Fruit fly (Drosophila melanogaster) whole organism, embryonic: ENCODE data around the gene FASN2.

Experiments used
- Abd-B ChIP-seq: fragments of 200-800 bp; sonication (Bioruptor generic); optimal IDR thresholded peaks from 2 replicates; lab custom pipeline; 2018; ENCODE audit warnings: missing biosample characterization, mild to moderate bottlenecking, missing genetic modification characterization, moderate library complexity
- Adf1 ChIP-seq: fragments of 200-800 bp; sonication (Bioruptor generic); IDR thresholded peaks from 2 replicates; pipeline ENCODE4 v1.3.6; 2022; ENCODE audit warnings: missing biosample characterization, missing genetic modification characterization
- CG11247 ChIP-seq: fragments of 200-800 bp; sonication (Bioruptor generic); IDR thresholded peaks from 2 replicates; pipeline ENCODE4 v1.3.6; 2022; ENCODE audit warnings: missing biosample characterization, missing genetic modification characterization
- CG11504 ChIP-seq: fragments of 200-800 bp; sonication (Bioruptor generic); optimal IDR thresholded peaks from 3 replicates; lab custom pipeline; 2019; ENCODE audit warnings: missing biosample characterization, mild to moderate bottlenecking, missing genetic modification characterization, moderate library complexity
- CG11560 ChIP-seq: fragments of 200-800 bp; sonication (Bioruptor generic); IDR thresholded peaks from 3 replicates; pipeline ENCODE4 v1.3.6; 2022; ENCODE audit warnings: missing biosample characterization, missing genetic modification characterization
- CG12942 ChIP-seq: fragments of 200-800 bp; sonication (Bioruptor generic); optimal IDR thresholded peaks from 3 replicates; lab custom pipeline; 2016; ENCODE audit warnings: missing biosample characterization, missing genetic modification characterization
- CG14710 ChIP-seq: fragments of 200-800 bp; sonication (Bioruptor generic); optimal IDR thresholded peaks from 3 replicates; lab custom pipeline; 2019; ENCODE audit warnings: missing biosample characterization, mild to moderate bottlenecking, missing genetic modification characterization, moderate library complexity
- CG15601 ChIP-seq: fragments of 200-800 bp; sonication (Bioruptor generic); optimal IDR thresholded peaks from 3 replicates; lab custom pipeline; 2019; ENCODE audit warnings: missing biosample characterization, mild to moderate bottlenecking, missing genetic modification characterization, moderate library complexity
- CG17186 ChIP-seq: fragments of 200-800 bp; sonication (Bioruptor generic); optimal IDR thresholded peaks from 3 replicates; lab custom pipeline; 2017; ENCODE audit warnings: missing biosample characterization, missing genetic modification reagents, missing genetic modification characterization
- CG1792 ChIP-seq: fragments of 200-800 bp; sonication (Bioruptor generic); optimal IDR thresholded peaks from 2 replicates; lab custom pipeline; 2016; ENCODE audit warnings: missing biosample characterization, missing genetic modification characterization
- CG18599 ChIP-seq: fragments of 200-800 bp; sonication (Bioruptor generic); optimal IDR thresholded peaks from 3 replicates; lab custom pipeline; 2017; ENCODE audit warnings: missing biosample characterization, missing genetic modification characterization, mild to moderate bottlenecking, moderate library complexity, missing genetic modification reagents
- CG2199 ChIP-seq: fragments of 200-800 bp; sonication (Bioruptor generic); IDR thresholded peaks from 3 replicates; pipeline ENCODE4 v1.3.6; 2022; ENCODE audit warnings: missing biosample characterization, missing genetic modification characterization
- CG32532 ChIP-seq: fragments of 200-800 bp; sonication (Bioruptor generic); IDR thresholded peaks from 2 replicates; pipeline ENCODE4 v1.3.6; 2022; ENCODE audit warnings: missing biosample characterization, missing genetic modification characterization
- CG32767 ChIP-seq: fragments of 200-800 bp; sonication (Bioruptor generic); IDR thresholded peaks from 2 replicates; pipeline ENCODE4 v1.3.6; 2022; ENCODE audit warnings: missing biosample characterization, missing genetic modification characterization
- CG33213 ChIP-seq: fragments of 200-800 bp; sonication (Bioruptor generic); optimal IDR thresholded peaks from 3 replicates; lab custom pipeline; 2016; ENCODE audit warnings: missing biosample characterization, missing genetic modification characterization
- CG3995 ChIP-seq: fragments of 200-800 bp; sonication (Bioruptor generic); optimal IDR thresholded peaks from 3 replicates; lab custom pipeline; 2016; ENCODE audit warnings: missing biosample characterization, missing genetic modification characterization
- CG4282 ChIP-seq: fragments of 200-800 bp; sonication (Bioruptor generic); optimal IDR thresholded peaks from 2 replicates; lab custom pipeline; 2016; ENCODE audit warnings: missing biosample characterization, missing genetic modification characterization
- CG4424 ChIP-seq: fragments of 200-800 bp; sonication (Bioruptor generic); optimal IDR thresholded peaks from 3 replicates; lab custom pipeline; 2016; ENCODE audit warnings: missing biosample characterization, missing genetic modification characterization
- CG6813 ChIP-seq: fragments of 200-800 bp; sonication (Bioruptor generic); optimal IDR thresholded peaks from 2 replicates; lab custom pipeline; 2017; ENCODE audit warnings: missing biosample characterization, missing genetic modification characterization, mild to moderate bottlenecking, moderate library complexity, missing genetic modification reagents
- CG9215 ChIP-seq: fragments of 200-800 bp; sonication (Bioruptor generic); IDR thresholded peaks from 2 replicates; pipeline ENCODE4 v1.3.6; 2022; ENCODE audit warnings: missing biosample characterization, missing genetic modification characterization
- Dp ChIP-seq: fragments of 200-800 bp; sonication (Bioruptor generic); optimal IDR thresholded peaks from 2 replicates; lab custom pipeline; 2018; ENCODE audit warnings: missing biosample characterization, mild to moderate bottlenecking, missing genetic modification characterization, moderate library complexity
- E2f2 ChIP-seq: fragments of 200-800 bp; sonication (Bioruptor generic); IDR thresholded peaks from 2 replicates; pipeline ENCODE4 v1.3.6; 2022; ENCODE audit warnings: missing biosample characterization, missing genetic modification characterization
- Ets65A ChIP-seq: fragments of 200-800 bp; sonication (Bioruptor generic); peaks from one replicate; lab custom pipeline; 2016; ENCODE audit warnings: missing biosample characterization, missing genetic modification characterization
- Fer1 ChIP-seq: fragments of 200-800 bp; sonication (Bioruptor generic); optimal IDR thresholded peaks from 2 replicates; lab custom pipeline; 2017; ENCODE audit warnings: missing biosample characterization, mild to moderate bottlenecking, missing genetic modification characterization
- HLH4C ChIP-seq: fragments of 200-800 bp; sonication (Bioruptor generic); IDR thresholded peaks from 3 replicates; pipeline ENCODE4 v1.3.6; 2022; ENCODE audit warnings: missing biosample characterization, missing genetic modification characterization; ENCODE audit not compliant: partially characterized antibody
- Hey ChIP-seq: fragments of 200-800 bp; sonication (Bioruptor generic); optimal IDR thresholded peaks from 3 replicates; lab custom pipeline; 2018; ENCODE audit warnings: missing biosample characterization, mild to moderate bottlenecking, missing genetic modification characterization
- NC2β ChIP-seq: fragments of 200-800 bp; sonication (Bioruptor generic); optimal IDR thresholded peaks from 2 replicates; lab custom pipeline; 2016; ENCODE audit warnings: missing biosample characterization, missing genetic modification characterization
- NFAT ChIP-seq: fragments of 200-800 bp; sonication (Bioruptor generic); IDR thresholded peaks from 2 replicates; pipeline ENCODE4 v1.3.6; 2022; ENCODE audit warnings: missing biosample characterization, missing genetic modification characterization
- Opbp ChIP-seq: fragments of 200-800 bp; sonication (Bioruptor generic); IDR thresholded peaks from 3 replicates; pipeline ENCODE4 v1.3.6; 2022; ENCODE audit warnings: missing biosample characterization, missing genetic modification characterization; ENCODE audit not compliant: partially characterized antibody
- Ravus ChIP-seq: fragments of 200-800 bp; sonication (Bioruptor generic); IDR thresholded peaks from 2 replicates; pipeline ENCODE4 v1.3.6; 2022; ENCODE audit warnings: missing biosample characterization, missing genetic modification characterization
- Vsx1 ChIP-seq: fragments of 200-800 bp; sonication (Bioruptor generic); optimal IDR thresholded peaks from 2 replicates; lab custom pipeline; 2017; ENCODE audit warnings: missing biosample characterization, mild to moderate bottlenecking, missing genetic modification characterization, missing genetic modification reagents
- ac ChIP-seq: fragments of 200-800 bp; sonication (Bioruptor generic); optimal IDR thresholded peaks from 3 replicates; lab custom pipeline; 2017; ENCODE audit warnings: missing biosample characterization, mild to moderate bottlenecking, missing genetic modification characterization
- bsh ChIP-seq, 2 experiments: fragments of 200-800 bp; sonication (Bioruptor generic); optimal IDR thresholded peaks; 2 replicates each; lab custom pipeline; 2017 to 2018; ENCODE audit warnings: mild to moderate bottlenecking in 2 of 2, missing biosample characterization in 2 of 2, missing genetic modification characterization in 2 of 2, moderate library complexity in 1 of 2
- cad ChIP-seq: fragments of >200 bp; optimal IDR thresholded peaks from 2 replicates; lab custom pipeline; 2017; ENCODE audit warnings: missing biosample characterization, missing genetic modification characterization
- chif ChIP-seq, 2 experiments: fragments of 200-800 bp; sonication (Bioruptor generic); optimal IDR thresholded peaks; 3 replicates each; lab custom pipeline; 2016; ENCODE audit warnings: missing biosample characterization in 2 of 2, missing genetic modification characterization in 2 of 2
- dati ChIP-seq: fragments of 200-800 bp; sonication (Bioruptor generic); IDR thresholded peaks from 2 replicates; pipeline ENCODE4 v1.3.6; 2022; ENCODE audit warnings: missing biosample characterization, missing genetic modification characterization
- eve ChIP-seq, 2 experiments: fragments of >200 bp; optimal IDR thresholded peaks; 2 replicates each; lab custom pipeline; 2017; ENCODE audit warnings: missing biosample characterization in 2 of 2, missing genetic modification characterization in 2 of 2
- exex ChIP-seq: fragments of 200-800 bp; sonication (Bioruptor generic); optimal IDR thresholded peaks from 4 replicates; lab custom pipeline; 2018; ENCODE audit warnings: missing biosample characterization, mild to moderate bottlenecking, missing genetic modification characterization, moderate library complexity
- fd102C ChIP-seq: fragments of 200-800 bp; sonication (Bioruptor generic); optimal IDR thresholded peaks from 2 replicates; lab custom pipeline; 2018; ENCODE audit warnings: missing biosample characterization, mild to moderate bottlenecking, missing genetic modification characterization, moderate library complexity
- gfzf ChIP-seq: fragments of 200-800 bp; sonication (Bioruptor generic); optimal IDR thresholded peaks from 2 replicates; lab custom pipeline; 2016; ENCODE audit warnings: missing biosample characterization, mild to moderate bottlenecking, missing genetic modification characterization, moderate library complexity
- jumu ChIP-seq: fragments of 200-800 bp; sonication (Bioruptor generic); optimal IDR thresholded peaks from 3 replicates; lab custom pipeline; 2016; ENCODE audit warnings: missing biosample characterization, missing genetic modification characterization
- mam ChIP-seq: fragments of 200-800 bp; sonication (Bioruptor generic); optimal IDR thresholded peaks from 3 replicates; lab custom pipeline; 2016; ENCODE audit warnings: missing biosample characterization, missing genetic modification characterization
- mld ChIP-seq: fragments of 200-800 bp; sonication (Bioruptor generic); IDR thresholded peaks from 3 replicates; pipeline ENCODE4 v1.3.6; 2022; ENCODE audit warnings: missing biosample characterization, missing genetic modification characterization; ENCODE audit not compliant: partially characterized antibody
- ranshi ChIP-seq: fragments of 200-800 bp; sonication (Bioruptor generic); IDR thresholded peaks from 2 replicates; pipeline ENCODE4 v1.3.6; 2022; ENCODE audit warnings: missing biosample characterization, missing genetic modification characterization
- sd ChIP-seq: fragments of 200-800 bp; sonication (Bioruptor generic); optimal IDR thresholded peaks from 3 replicates; lab custom pipeline; 2018; ENCODE audit warnings: missing biosample characterization, mild to moderate bottlenecking, missing genetic modification characterization, moderate library complexity
- stwl ChIP-seq: fragments of 200-800 bp; sonication (Bioruptor generic); optimal IDR thresholded peaks from 3 replicates; lab custom pipeline; 2018; ENCODE audit warnings: missing biosample characterization, mild to moderate bottlenecking, missing genetic modification characterization, moderate library complexity
- tll ChIP-seq, 2 experiments: fragments of 200-800 bp in 1 of 2; fragments of >200 bp in 1 of 2; sonication (Bioruptor generic) in 1 of 2; optimal IDR thresholded peaks; 2 replicates each; lab custom pipeline; 2017 to 2019; ENCODE audit warnings: missing biosample characterization in 2 of 2, missing genetic modification characterization in 2 of 2, mild to moderate bottlenecking in 1 of 2, moderate library complexity in 1 of 2
- tna ChIP-seq: fragments of 200-800 bp; sonication (Bioruptor generic); IDR thresholded peaks from 2 replicates; pipeline ENCODE4 v1.3.6; 2022; ENCODE audit warnings: missing biosample characterization, missing genetic modification characterization; ENCODE audit not compliant: partially characterized antibody
- trem ChIP-seq: fragments of 200-800 bp; optimal IDR thresholded peaks from 3 replicates; lab custom pipeline; 2019; ENCODE audit warnings: missing biosample characterization, mild to moderate bottlenecking, missing genetic modification characterization, moderate library complexity
- vfl ChIP-seq: fragments of 200-800 bp; sonication (Bioruptor generic); optimal IDR thresholded peaks from 2 replicates; lab custom pipeline; 2016; ENCODE audit warnings: missing biosample characterization, missing genetic modification characterization
- vvl ChIP-seq: fragments of 200-800 bp; sonication (Bioruptor generic); IDR thresholded peaks from 2 replicates; pipeline ENCODE4 v1.3.6; 2022; ENCODE audit warnings: missing biosample characterization, missing genetic modification characterization

FASN2 gene

dm6 chr2L:2999113-2999512 is 44.6 kb upstream of the FASN2 start, which contains the start of gene Ccdc85 (continued):
- no peak for TF ChIP-seq exex (tag; lab: Kevin White, UChicago)
- TF ChIP-seq HLH4C: peak; percentile 99
- peak; percentile 93 for TF ChIP-seq CG3995
- TF ChIP-seq ranshi (GFP tag; lab: Robert Waterston, UW): no peak
- TF ChIP-seq Ravus (GFP tag; lab: Robert Waterston, UW): no peak
- TF ChIP-seq CG9215 (GFP tag; lab: Robert Waterston, UW): no peak
- peak; percentile 41 for TF ChIP-seq CG14710
- peak; percentile 98 for TF ChIP-seq mld (GFP tag; lab: Robert Waterston, UW)
- peak; percentile 26 for TF ChIP-seq NC2β (GFP tag; lab: Kevin White, UChicago)
- TF ChIP-seq eve (GFP tag; optimal IDR thresholded peaks at IDR 0.05; lab: Kevin White, UChicago): no peak
- TF ChIP-seq CG2199 (GFP tag; lab: Robert Waterston, UW): 0 out of 3 replicates have a peak, but pooled peaks have one; percentile 10
- TF ChIP-seq tna (GFP tag; lab: Robert Waterston, UW): peak; percentile 100
- TF ChIP-seq CG4282 (GFP tag; lab: Kevin White, UChicago): no peak
- TF ChIP-seq gfzf (GFP tag; lab: Kevin White, UChicago): peak; percentile 24
- peak; percentile 84 for TF ChIP-seq CG15601 (tag; lab: Kevin White, UChicago)
- TF ChIP-seq CG32767 (GFP tag; lab: Robert Waterston, UW): no peak
- TF ChIP-seq CG11247: no peak
- no peak for TF ChIP-seq CG6813 (GFP tag; lab: Kevin White, UChicago)
- no peak for TF ChIP-seq CG12942 (GFP tag; lab: Kevin White, UChicago)
- TF ChIP-seq CG33213 (GFP tag; lab: Kevin White, UChicago): no peak
- peak; percentile 23 for TF ChIP-seq vfl (GFP tag; lab: Kevin White, UChicago)
- no peak for TF ChIP-seq CG4424
- no peak for TF ChIP-seq CG18599 (GFP tag; lab: Kevin White, UChicago)
- TF ChIP-seq CG11504 (tag; lab: Kevin White, UChicago): no peak
- TF ChIP-seq CG32532: peak; percentile 20; the same call in 1 of the 2 replicates
- TF ChIP-seq NFAT (GFP tag; lab: Robert Waterston, UW): no peak
- TF ChIP-seq Adf1 (GFP tag; lab: Robert Waterston, UW): no peak
- TF ChIP-seq Abd-B (GFP tag; lab: Kevin White, UChicago): no peak
- peak; percentile 18 for TF ChIP-seq jumu (GFP tag; lab: Kevin White, UChicago)
- no peak for TF ChIP-seq Vsx1 (GFP tag; lab: Kevin White, UChicago)
- TF ChIP-seq trem (tag; lab: Kevin White, UChicago): peak; percentile 83
- peak; percentile 50; the same call in 1 of the 3 replicates for TF ChIP-seq CG11560 (tag; lab: Robert Waterston, UW)
- peak; percentile 96 for TF ChIP-seq Opbp (GFP tag; lab: Robert Waterston, UW)
- peak; percentile 28 for TF ChIP-seq Fer1 (GFP tag; lab: Kevin White, UChicago)
- peak; percentile 94 for TF ChIP-seq stwl (tag; lab: Kevin White, UChicago)

dm6 chr2L:2999609-3000008 is 44.1 kb upstream of the FASN2 start:
- TF ChIP-seq dati (GFP tag; lab: Robert Waterston, UW): no peak
- TF ChIP-seq sd: peak; percentile 53
- no peak for TF ChIP-seq E2f2 (GFP tag; lab: Robert Waterston, UW)
- TF ChIP-seq CG17186 (GFP tag; lab: Kevin White, UChicago): no peak
- peak; percentile 9 for TF ChIP-seq Ets65A (GFP tag; lab: Kevin White, UChicago)
- peak; percentile 72 for TF ChIP-seq fd102C (GFP tag; lab: Kevin White, UChicago)
- TF ChIP-seq vvl (GFP tag; lab: Robert Waterston, UW): no peak
- TF ChIP-seq cad (GFP tag; lab: Kevin White, UChicago): peak; percentile 3
- no peak for TF ChIP-seq mam (GFP tag; lab: Kevin White, UChicago)
- TF ChIP-seq CG1792 (GFP tag; lab: Kevin White, UChicago): no peak
- peak; percentile 44 for TF ChIP-seq ac (GFP tag; lab: Kevin White, UChicago)
- no peak for TF ChIP-seq Hey (tag; lab: Kevin White, UChicago)
- peak in 1 of 2 experiments; percentile 50 for TF ChIP-seq tll (GFP tag; optimal IDR thresholded peaks at IDR 0.05; lab: Kevin White, UChicago)
- no peak for TF ChIP-seq bsh (GFP tag; optimal IDR thresholded peaks at IDR 0.05; lab: Kevin White, UChicago)
- no peak for TF ChIP-seq chif (GFP tag; optimal IDR thresholded peaks at IDR 0.05; lab: Kevin White, UChicago)
- no peak for TF ChIP-seq Dp (GFP tag; lab: Kevin White, UChicago)
- TF ChIP-seq CG4424: no peak
